Worm (Caenorhabditis elegans): Measurements from ENCODE around the gene fbxc-50.

DNA sequence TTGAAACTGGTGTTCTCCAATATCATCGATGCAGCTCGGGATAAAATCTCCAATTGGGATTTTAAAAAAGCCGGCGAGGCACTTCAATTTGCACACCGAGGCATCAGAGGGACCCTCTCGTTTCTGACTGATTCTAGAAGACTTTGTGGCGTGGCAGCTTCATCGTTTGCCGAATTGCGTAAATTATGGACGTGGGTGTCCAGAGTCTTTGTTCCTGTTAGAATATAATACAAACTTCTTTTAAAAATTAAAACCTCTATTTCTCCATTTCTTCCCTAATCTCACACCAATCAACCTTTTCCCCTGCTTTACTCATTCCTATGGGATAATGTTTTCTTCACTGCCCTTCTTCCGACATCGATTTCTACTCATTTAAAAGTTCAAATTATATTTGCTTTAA is 37.6 kb downstream of the fbxc-50 start, which contains the start of gene ZC239.5:
- TF ChIP-seq pha-4 (tag; optimal IDR thresholded peaks at IDR 0.05) (no peak), mdl-1 (tag; optimal IDR thresholded peaks at IDR 0.05) (no peak), nhr-28 (tag; optimal IDR thresholded peaks at IDR 0.05) (no peak), nhr-43 (tag; optimal IDR thresholded peaks at IDR 0.05; ENCODE audit: poor library complexity, severe bottlenecking) (no peak), ama-1 (optimal IDR thresholded peaks at IDR 0.05) (no peak), jun-1 (tag; optimal IDR thresholded peaks at IDR 0.05) (no peak), zag-1 (tag; optimal IDR thresholded peaks at IDR 0.05) (no peak)
